Worm (Caenorhabditis elegans) whole organism, L1 larva: Measurements from ENCODE around the gene Y38H6A.3.

Experiments
- Y116A8C.19 ChIP-seq: sonication (generic microtip); optimal IDR thresholded peaks from 2 replicates; lab custom pipeline; 2016; ENCODE audit warnings: missing compliant biosample characterization, missing genetic modification characterization, borderline replicate concordance
- ceh-63 ChIP-seq: fragments of 200-800 bp; sonication (Bioruptor generic); optimal IDR thresholded peaks from 2 replicates; lab custom pipeline; 2018; ENCODE audit warnings: mild to moderate bottlenecking, missing genetic modification characterization, missing compliant biosample characterization
- ceh-90 ChIP-seq: sonication (generic microtip); optimal IDR thresholded peaks from 2 replicates; lab custom pipeline; 2016; ENCODE audit warnings: missing genetic modification characterization, missing compliant biosample characterization
- nhr-237 ChIP-seq: fragments of 150-350 bp; optimal IDR thresholded peaks from 2 replicates; lab custom pipeline; 2014; ENCODE audit warnings: missing biosample characterization, missing genetic modification characterization
- nhr-77 ChIP-seq: fragments of 150-350 bp; optimal IDR thresholded peaks from 2 replicates; lab custom pipeline; 2014; ENCODE audit warnings: missing biosample characterization, missing genetic modification characterization
- pax-3 ChIP-seq: fragments of 200-800 bp; sonication (Bioruptor generic); optimal IDR thresholded peaks from 2 replicates; lab custom pipeline; 2018; ENCODE audit warnings: mild to moderate bottlenecking, missing genetic modification characterization, moderate library complexity, missing compliant biosample characterization
- pqm-1 ChIP-seq: sonication (generic microtip); optimal IDR thresholded peaks from 3 replicates; lab custom pipeline; 2017; ENCODE audit warnings: missing biosample characterization, missing genetic modification characterization
- rnt-1 ChIP-seq: sonication (generic microtip); optimal IDR thresholded peaks from 2 replicates; lab custom pipeline; 2016; ENCODE audit warnings: mild to moderate bottlenecking, missing genetic modification characterization, moderate library complexity, missing compliant biosample characterization
- snpc-4 ChIP-seq: fragments of 150-350 bp; optimal IDR thresholded peaks from 2 replicates; lab custom pipeline; 2014; ENCODE audit warnings: missing biosample characterization, missing genetic modification characterization

DNA sequence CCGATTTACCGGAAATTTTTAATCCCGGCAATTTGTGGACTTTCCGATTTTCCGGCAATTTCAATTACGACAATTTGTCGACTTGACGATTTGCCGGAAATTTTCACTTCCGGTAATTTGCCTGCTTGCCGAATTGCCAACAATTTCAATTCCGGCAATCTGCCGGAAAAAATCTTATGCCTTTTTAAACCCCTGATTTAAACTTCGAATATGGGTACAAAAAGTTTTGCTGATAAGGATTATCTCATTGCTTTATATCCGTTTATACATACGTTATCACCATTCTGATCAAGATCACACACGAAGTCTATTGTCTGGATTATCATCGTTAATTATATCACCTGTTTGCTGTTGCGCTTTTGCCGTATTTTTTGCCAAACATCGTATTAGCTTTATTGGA lies 11.5 kb downstream of the Y38H6A.3 start, which contains the start of gene grd-11:
- no peak for TF ChIP-seq pqm-1 (tag; lab: Kevin White, UChicago)
- TF ChIP-seq nhr-237 (tag; lab: Kevin White, UChicago) = no peak
- TF ChIP-seq nhr-77 = no peak
- TF ChIP-seq snpc-4 (tag; lab: Kevin White, UChicago) = no peak
- no peak for TF ChIP-seq ceh-90 (tag; lab: Kevin White, UChicago)
- no peak for TF ChIP-seq rnt-1
- no peak for TF ChIP-seq Y116A8C.19 (tag; lab: Kevin White, UChicago)
- TF ChIP-seq pax-3 (tag; lab: Kevin White, UChicago) = no peak
- TF ChIP-seq ceh-63 (GFP tag; lab: Kevin White, UChicago) = no peak
